Fruit fly (Drosophila melanogaster): ENCODE data around the gene CG6999.
A peak's percentile ranks its signal among the peaks of the same experiment; 100 is the strongest.

CG6999 gene

dm6 chrX:9043711-9044505, 44.3 kb upstream of the CG6999 start (continued):
- no peak for TF ChIP-seq unc-4 (GFP tag; IDR thresholded peaks at IDR 0.05; ENCODE audit: partially characterized antibody)

dm6 chrX:9044857-9045256, 43.3 kb upstream of the CG6999 start:
- TF ChIP-seq CG9609 (GFP tag; optimal IDR thresholded peaks at IDR 0.05) (no peak), chn (GFP tag; optimal IDR thresholded peaks at IDR 0.05) (no peak), al (GFP tag; IDR thresholded peaks at IDR 0.05) (no peak), CG5953 (GFP tag; IDR thresholded peaks at IDR 0.05) (no peak), grn (GFP tag; optimal IDR thresholded peaks at IDR 0.05) (peak; percentile 79), CG11560 (tag; IDR thresholded peaks at IDR 0.05) (no peak), B-H1 (GFP tag; IDR thresholded peaks at IDR 0.05) (no peak), dpn (GFP tag; optimal IDR thresholded peaks at IDR 0.05) (no peak), Dfd (GFP tag; optimal IDR thresholded peaks at IDR 0.05) (no peak), amos (GFP tag; IDR thresholded peaks at IDR 0.05; ENCODE audit: partially characterized antibody) (no peak), fru (optimal IDR thresholded peaks at IDR 0.05) (no peak), Trl (optimal IDR thresholded peaks at IDR 0.05) (no peak), Trl (GFP tag; optimal IDR thresholded peaks at IDR 0.05) (no peak), h (optimal IDR thresholded peaks at IDR 0.05) (no peak), Vsx1 (GFP tag; optimal IDR thresholded peaks at IDR 0.05) (no peak), E2f1 (GFP tag; IDR thresholded peaks at IDR 0.05) (no peak), CG15479 (GFP tag; optimal IDR thresholded peaks at IDR 0.05) (peak; percentile 61)

dm6 chrX:9046383-9046941, 41.7 kb upstream of the CG6999 start:
- TF ChIP-seq CG2199 (GFP tag; IDR thresholded peaks at IDR 0.05) = no peak
- peak; percentile 25 for TF ChIP-seq zf30C (GFP tag; optimal IDR thresholded peaks at IDR 0.05)
- no peak for TF ChIP-seq rib (GFP tag; IDR thresholded peaks at IDR 0.05)
- no peak for TF ChIP-seq luna (GFP tag; optimal IDR thresholded peaks at IDR 0.05)
- TF ChIP-seq eve (GFP tag; optimal IDR thresholded peaks at IDR 0.05) = no peak
- TF ChIP-seq CG14860 (GFP tag; IDR thresholded peaks at IDR 0.05; ENCODE audit: partially characterized antibody) = no peak
- no peak for TF ChIP-seq CG7745 (tag; optimal IDR thresholded peaks at IDR 0.05)
- no peak for TF ChIP-seq CG9876 (GFP tag; optimal IDR thresholded peaks at IDR 0.05)
- TF ChIP-seq ab (GFP tag; optimal IDR thresholded peaks at IDR 0.05) = no peak
- no peak for TF ChIP-seq HmgZ (tag; optimal IDR thresholded peaks at IDR 0.05)
- TF ChIP-seq sens (GFP tag) = peak; percentile 87
- TF ChIP-seq nom (GFP tag; optimal IDR thresholded peaks at IDR 0.05) = no peak
- no peak for TF ChIP-seq nau (GFP tag; optimal IDR thresholded peaks at IDR 0.05)
- TF ChIP-seq CkIIα-i1 (GFP tag; IDR thresholded peaks at IDR 0.05) = no peak
- no peak for TF ChIP-seq chn (GFP tag; optimal IDR thresholded peaks at IDR 0.05)
- TF ChIP-seq CG31365 (tag; optimal IDR thresholded peaks at IDR 0.05) = peak; percentile 90
- no peak for TF ChIP-seq gro (GFP tag; optimal IDR thresholded peaks at IDR 0.05)
- TF ChIP-seq Pdp1 (GFP tag; optimal IDR thresholded peaks at IDR 0.05) = no peak
- no peak for TF ChIP-seq CG7963 (GFP tag; IDR thresholded peaks at IDR 0.05; ENCODE audit: partially characterized antibody)
- no peak for TF ChIP-seq Xrp1 (GFP tag; IDR thresholded peaks at IDR 0.05)
- TF ChIP-seq dmrt11E (tag; optimal IDR thresholded peaks at IDR 0.05) = peak; percentile 4
- TF ChIP-seq CG16779 (GFP tag; IDR thresholded peaks at IDR 0.05) = no peak
- no peak for TF ChIP-seq Nf-YA (GFP tag; IDR thresholded peaks at IDR 0.05)
- TF ChIP-seq crol (GFP tag; IDR thresholded peaks at IDR 0.05) = peak; percentile 39; the same call in 1 of the 2 replicates
- TF ChIP-seq E2f1 (GFP tag; IDR thresholded peaks at IDR 0.05) = no peak
- TF ChIP-seq CG11456 (GFP tag; IDR thresholded peaks at IDR 0.05) = no peak
- peak; percentile 12; the same call in 1 of the 2 replicates for TF ChIP-seq Awh (GFP tag; IDR thresholded peaks at IDR 0.05)
- TF ChIP-seq CG6272 (GFP tag; IDR thresholded peaks at IDR 0.05) = no peak
- TF ChIP-seq gem (tag; optimal IDR thresholded peaks at IDR 0.05) = peak; percentile 23
- TF ChIP-seq tin (GFP tag; optimal IDR thresholded peaks at IDR 0.05) = no peak
- TF ChIP-seq Nf-YB (GFP tag; optimal IDR thresholded peaks at IDR 0.05) = no peak
- TF ChIP-seq CG12659 (GFP tag; optimal IDR thresholded peaks at IDR 0.05) = no peak

Data from whole organism, embryonic.